Fruit fly (Drosophila melanogaster) whole organism, embryonic: ENCODE data around the gene CG43796.

Experiments
- ATbp ChIP-seq: fragments of 200-800 bp; sonication (Bioruptor generic); optimal IDR thresholded peaks from 2 replicates; lab custom pipeline; 2017; ENCODE audit warnings: missing biosample characterization, mild to moderate bottlenecking, missing genetic modification characterization, missing genetic modification reagents
- Atf3 ChIP-seq: fragments of 200-800 bp; sonication (Bioruptor generic); optimal IDR thresholded peaks from 3 replicates; lab custom pipeline; 2016; ENCODE audit warnings: missing biosample characterization, missing genetic modification characterization
- Bteb2 ChIP-seq: fragments of 200-800 bp; sonication (Bioruptor generic); optimal IDR thresholded peaks from 2 replicates; lab custom pipeline; 2016; ENCODE audit warnings: missing biosample characterization, missing genetic modification characterization
- C15 ChIP-seq: fragments of 200-800 bp; sonication (Bioruptor generic); IDR thresholded peaks from 3 replicates; pipeline ENCODE4 v1.3.6; 2022; ENCODE audit warnings: missing biosample characterization, missing genetic modification characterization
- CG10274 ChIP-seq: fragments of 200-800 bp; sonication (Bioruptor generic); optimal IDR thresholded peaks from 3 replicates; lab custom pipeline; 2017; ENCODE audit warnings: missing biosample characterization, mild to moderate bottlenecking, missing genetic modification characterization
- CG10431 ChIP-seq: fragments of 200-800 bp; sonication (Bioruptor generic); optimal IDR thresholded peaks from 3 replicates; lab custom pipeline; 2018; ENCODE audit warnings: missing biosample characterization, mild to moderate bottlenecking, missing genetic modification characterization
- CG10979 ChIP-seq: fragments of 200-800 bp; sonication (Bioruptor generic); optimal IDR thresholded peaks from 2 replicates; lab custom pipeline; 2018; ENCODE audit warnings: missing biosample characterization, mild to moderate bottlenecking, missing genetic modification characterization, moderate library complexity
- CG11093 ChIP-seq: fragments of 200-800 bp; sonication (Bioruptor generic); IDR thresholded peaks from 3 replicates; pipeline ENCODE4 v1.3.6; 2022; ENCODE audit warnings: missing biosample characterization, missing genetic modification characterization
- CG11247 ChIP-seq: fragments of 200-800 bp; sonication (Bioruptor generic); IDR thresholded peaks from 2 replicates; pipeline ENCODE4 v1.3.6; 2022; ENCODE audit warnings: missing biosample characterization, missing genetic modification characterization
- CG11560 ChIP-seq: fragments of 200-800 bp; sonication (Bioruptor generic); IDR thresholded peaks from 3 replicates; pipeline ENCODE4 v1.3.6; 2022; ENCODE audit warnings: missing biosample characterization, missing genetic modification characterization
- CG13894 ChIP-seq: fragments of 200-800 bp; sonication (Bioruptor generic); optimal IDR thresholded peaks from 3 replicates; lab custom pipeline; 2018; ENCODE audit warnings: missing biosample characterization, mild to moderate bottlenecking, missing genetic modification characterization, moderate library complexity
- CG15011 ChIP-seq: fragments of 200-800 bp; sonication (Bioruptor generic); optimal IDR thresholded peaks from 3 replicates; lab custom pipeline; 2018; ENCODE audit warnings: missing biosample characterization, mild to moderate bottlenecking, missing genetic modification characterization
- CG15514 ChIP-seq: fragments of 200-800 bp; sonication (Bioruptor generic); optimal IDR thresholded peaks from 3 replicates; lab custom pipeline; 2017; ENCODE audit warnings: missing biosample characterization, missing genetic modification characterization, mild to moderate bottlenecking, moderate library complexity, missing genetic modification reagents
- CG16815 ChIP-seq: fragments of 200-800 bp; sonication (Bioruptor generic); optimal IDR thresholded peaks from 3 replicates; lab custom pipeline; 2017; ENCODE audit warnings: missing biosample characterization, mild to moderate bottlenecking, missing genetic modification characterization
- CG1792 ChIP-seq: fragments of 200-800 bp; sonication (Bioruptor generic); optimal IDR thresholded peaks from 2 replicates; lab custom pipeline; 2016; ENCODE audit warnings: missing biosample characterization, missing genetic modification characterization
- CG18764 ChIP-seq: fragments of 200-800 bp; sonication (Bioruptor generic); optimal IDR thresholded peaks from 3 replicates; lab custom pipeline; 2016; ENCODE audit warnings: missing biosample characterization, missing genetic modification characterization
- CG3163 ChIP-seq: fragments of 200-800 bp; sonication (Bioruptor generic); optimal IDR thresholded peaks from 3 replicates; lab custom pipeline; 2016; ENCODE audit warnings: missing biosample characterization, missing genetic modification characterization
- CG32767 ChIP-seq: fragments of 200-800 bp; sonication (Bioruptor generic); IDR thresholded peaks from 2 replicates; pipeline ENCODE4 v1.3.6; 2022; ENCODE audit warnings: missing biosample characterization, missing genetic modification characterization
- CG3995 ChIP-seq: fragments of 200-800 bp; sonication (Bioruptor generic); optimal IDR thresholded peaks from 3 replicates; lab custom pipeline; 2016; ENCODE audit warnings: missing biosample characterization, missing genetic modification characterization
- CG4404 ChIP-seq: fragments of 200-800 bp; sonication (Bioruptor generic); IDR thresholded peaks from 2 replicates; pipeline ENCODE4 v1.3.6; 2022; ENCODE audit warnings: missing biosample characterization, missing genetic modification characterization
- CG5245 ChIP-seq: fragments of 200-800 bp; sonication (Bioruptor generic); optimal IDR thresholded peaks from 3 replicates; lab custom pipeline; 2016; ENCODE audit warnings: missing biosample characterization, missing genetic modification characterization
- CG6813 ChIP-seq: fragments of 200-800 bp; sonication (Bioruptor generic); optimal IDR thresholded peaks from 2 replicates; lab custom pipeline; 2017; ENCODE audit warnings: missing biosample characterization, missing genetic modification characterization, mild to moderate bottlenecking, moderate library complexity, missing genetic modification reagents
- CG7839 ChIP-seq: fragments of 200-800 bp; sonication (Bioruptor generic); optimal IDR thresholded peaks from 3 replicates; lab custom pipeline; 2018; ENCODE audit warnings: missing biosample characterization, mild to moderate bottlenecking, missing genetic modification characterization, moderate library complexity
- CG8359 ChIP-seq: fragments of 200-800 bp; sonication (Bioruptor generic); optimal IDR thresholded peaks from 2 replicates; lab custom pipeline; 2017; ENCODE audit warnings: missing biosample characterization, mild to moderate bottlenecking, missing genetic modification characterization, borderline replicate concordance
- CG9437 ChIP-seq: fragments of 200-800 bp; sonication (Bioruptor generic); optimal IDR thresholded peaks from 2 replicates; lab custom pipeline; 2018; ENCODE audit warnings: missing biosample characterization, mild to moderate bottlenecking, missing genetic modification characterization
- Dad ChIP-seq: fragments of 200-800 bp; sonication (Bioruptor generic); optimal IDR thresholded peaks from 3 replicates; lab custom pipeline; 2016; ENCODE audit warnings: missing biosample characterization, missing genetic modification characterization
- Dfd ChIP-seq, 2 experiments: fragments of >200 bp; optimal IDR thresholded peaks; 2 replicates each; lab custom pipeline; 2017; ENCODE audit warnings: missing biosample characterization in 2 of 2, missing genetic modification characterization in 2 of 2
- Ets97D ChIP-seq: fragments of 200-800 bp; sonication (Bioruptor generic); optimal IDR thresholded peaks from 3 replicates; lab custom pipeline; 2016; ENCODE audit warnings: missing biosample characterization, missing genetic modification characterization
- Gsc ChIP-seq: fragments of 200-800 bp; sonication (Bioruptor generic); IDR thresholded peaks from 2 replicates; pipeline ENCODE4 v1.3.6; 2022; ENCODE audit warnings: missing biosample characterization, missing genetic modification characterization
- Hr51 ChIP-seq, 2 experiments: fragments of 200-800 bp; sonication (Bioruptor generic); optimal IDR thresholded peaks; 2 replicates in 1 of 2; 3 replicates in 1 of 2; lab custom pipeline; 2016 to 2018; ENCODE audit warnings: missing biosample characterization in 2 of 2, missing genetic modification characterization in 2 of 2, mild to moderate bottlenecking in 1 of 2, moderate library complexity in 1 of 2
- Hsf ChIP-seq: fragments of 200-800 bp; sonication (Bioruptor generic); optimal IDR thresholded peaks from 3 replicates; lab custom pipeline; 2016; ENCODE audit warnings: missing biosample characterization, missing genetic modification characterization
- Mrtf ChIP-seq: fragments of 200-800 bp; sonication (Bioruptor generic); IDR thresholded peaks from 3 replicates; pipeline ENCODE4 v1.3.6; 2022; ENCODE audit warnings: missing biosample characterization, missing genetic modification characterization
- Pdp1 ChIP-seq, 2 experiments: fragments of 200-800 bp; sonication (Bioruptor generic); optimal IDR thresholded peaks; 3 replicates each; lab custom pipeline; 2016; ENCODE audit warnings: missing biosample characterization in 2 of 2, missing genetic modification characterization in 2 of 2, mild to moderate bottlenecking in 1 of 2, moderate library complexity in 1 of 2
- Vsx1 ChIP-seq: fragments of 200-800 bp; sonication (Bioruptor generic); optimal IDR thresholded peaks from 2 replicates; lab custom pipeline; 2017; ENCODE audit warnings: missing biosample characterization, mild to moderate bottlenecking, missing genetic modification characterization, missing genetic modification reagents
- chm ChIP-seq: fragments of 200-800 bp; sonication (Bioruptor generic); IDR thresholded peaks from 2 replicates; pipeline ENCODE4 v1.3.6; 2022; ENCODE audit warnings: missing biosample characterization, missing genetic modification characterization
- dan ChIP-seq: fragments of 200-800 bp; sonication (Bioruptor generic); IDR thresholded peaks from 2 replicates; pipeline ENCODE4 v1.3.6; 2022; ENCODE audit warnings: missing biosample characterization, missing genetic modification characterization
- fd64A ChIP-seq: fragments of 200-800 bp; sonication (Bioruptor generic); optimal IDR thresholded peaks from 3 replicates; lab custom pipeline; 2018; ENCODE audit warnings: missing biosample characterization, mild to moderate bottlenecking, missing genetic modification characterization
- gcm ChIP-seq: fragments of 200-800 bp; sonication (Bioruptor generic); optimal IDR thresholded peaks from 2 replicates; lab custom pipeline; 2019; ENCODE audit warnings: missing biosample characterization, mild to moderate bottlenecking, missing genetic modification characterization, moderate library complexity
- gsb ChIP-seq: fragments of 200-800 bp; sonication (Bioruptor generic); IDR thresholded peaks from 2 replicates; pipeline ENCODE4 v1.3.6; 2022; ENCODE audit warnings: missing biosample characterization, missing genetic modification characterization
- gsb-n ChIP-seq: fragments of 200-800 bp; sonication (Bioruptor generic); optimal IDR thresholded peaks from 3 replicates; lab custom pipeline; 2018; ENCODE audit warnings: missing biosample characterization, mild to moderate bottlenecking, missing genetic modification characterization
- klu ChIP-seq: fragments of 200-800 bp; sonication (Bioruptor generic); IDR thresholded peaks from 2 replicates; pipeline ENCODE4 v1.3.6; 2022; ENCODE audit warnings: missing biosample characterization, missing genetic modification characterization
- lola ChIP-seq, 3 experiments: fragments of >200 bp in 2 of 3; fragments of 200-800 bp in 1 of 3; sonication (Bioruptor generic) in 1 of 3; optimal IDR thresholded peaks; 2 replicates each; lab custom pipeline; 2017 to 2019; ENCODE audit warnings: missing biosample characterization in 3 of 3, missing genetic modification characterization in 3 of 3, mild to moderate bottlenecking in 1 of 3, moderate library complexity in 1 of 3
- pzg ChIP-seq: fragments of 200-800 bp; sonication (Bioruptor generic); optimal IDR thresholded peaks from 3 replicates; lab custom pipeline; 2018; ENCODE audit warnings: missing biosample characterization, mild to moderate bottlenecking, missing genetic modification characterization, moderate library complexity
- sc ChIP-seq, 3 experiments: fragments of >200 bp in 2 of 3; fragments of 200-800 bp in 1 of 3; sonication (Bioruptor generic) in 1 of 3; optimal IDR thresholded peaks; 2 replicates in 2 of 3; 3 replicates in 1 of 3; lab custom pipeline; 2017; ENCODE audit warnings: mild to moderate bottlenecking in 1 of 3, missing biosample characterization in 1 of 3, missing genetic modification characterization in 1 of 3, missing genetic modification reagents in 1 of 3
- slbo ChIP-seq: fragments of 200-800 bp; sonication (Bioruptor generic); IDR thresholded peaks from 2 replicates; pipeline ENCODE4 v1.3.6; 2022; ENCODE audit warnings: missing biosample characterization, missing genetic modification characterization
- sob ChIP-seq: fragments of 200-800 bp; sonication (Bioruptor generic); IDR thresholded peaks from 2 replicates; pipeline ENCODE4 v1.3.6; 2022; ENCODE audit warnings: missing biosample characterization, missing genetic modification characterization
- tin ChIP-seq: fragments of 200-800 bp; sonication (Bioruptor generic); optimal IDR thresholded peaks from 3 replicates; lab custom pipeline; 2016; ENCODE audit warnings: missing biosample characterization, missing genetic modification characterization

CG43796 gene

DNA sequence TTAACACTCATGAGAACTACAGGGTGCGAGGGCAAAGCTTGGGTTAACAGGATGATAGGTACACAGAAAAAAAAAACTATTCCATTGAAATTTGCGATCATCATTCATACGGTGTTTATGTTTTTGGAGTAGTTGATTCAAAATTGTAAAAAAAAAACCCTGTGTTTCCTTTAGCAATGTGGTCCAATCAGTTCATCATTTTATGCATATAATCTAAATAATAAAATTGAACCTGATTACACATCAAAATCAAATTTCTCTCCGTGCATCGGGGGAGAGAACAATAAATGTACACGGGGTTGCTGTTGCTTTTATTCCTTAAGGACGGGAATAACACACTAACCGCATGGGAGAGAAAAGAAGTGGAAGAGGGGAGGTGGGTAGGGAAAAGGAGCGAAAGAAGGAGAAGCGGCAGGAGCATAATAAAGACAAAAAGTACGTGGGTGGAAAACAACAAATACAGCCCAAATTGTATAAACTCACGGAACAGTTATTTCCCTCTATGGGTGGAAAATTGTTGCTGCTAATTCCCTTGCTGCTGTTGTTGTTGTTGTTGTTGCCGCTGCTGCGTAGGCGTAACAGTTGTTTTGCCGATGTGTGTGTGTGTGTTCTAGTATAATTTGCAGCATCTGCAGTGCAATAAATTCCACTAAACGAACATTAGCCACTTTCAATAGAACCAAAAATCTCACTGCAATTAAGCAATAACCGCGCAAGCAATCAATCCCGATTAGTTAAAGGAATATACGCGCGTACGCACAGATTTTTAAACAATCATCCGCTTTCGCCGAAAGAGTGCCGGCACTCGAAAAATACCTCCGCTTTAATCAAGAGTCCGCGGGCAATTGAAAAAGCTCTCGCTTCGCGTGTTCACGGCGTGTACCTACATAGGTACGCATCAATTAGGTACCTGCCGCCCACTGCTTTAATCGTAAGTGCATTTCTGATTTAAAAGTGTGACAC is 18.7 kb upstream of the CG43796 start, which contains the start of gene Agpat2 (continued):
- TF ChIP-seq CG7839 (tag; lab: Kevin White, UChicago) (peak; percentile 90), CG6813 (GFP tag; lab: Kevin White, UChicago) (peak; percentile 88), tin (peak; percentile 81), CG32767 (GFP tag; lab: Robert Waterston, UW) (peak; percentile 63; the same call in 1 of the 2 replicates), Dfd (GFP tag; optimal IDR thresholded peaks at IDR 0.05; lab: Kevin White, UChicago) (no peak), gsb-n (peak; percentile 86), CG18764 (GFP tag; lab: Kevin White, UChicago) (peak; percentile 65), lola (GFP tag; optimal IDR thresholded peaks at IDR 0.05; lab: Kevin White, UChicago) (peak in 1 of 3 experiments; percentile 86), CG3163 (GFP tag; lab: Kevin White, UChicago) (peak; percentile 24), CG15011 (peak; percentile 59), C15 (GFP tag; lab: Robert Waterston, UW) (0 out of 3 replicates have a peak, but pooled peaks have one; percentile 30), CG11093 (GFP tag; lab: Robert Waterston, UW) (peak; percentile 45; the same call in 1 of the 3 replicates), Dad (peak; percentile 75), sc (optimal IDR thresholded peaks at IDR 0.05; lab: Kevin White, UChicago) (no peak), sc (GFP tag; optimal IDR thresholded peaks at IDR 0.05; lab: Kevin White, UChicago) (peak; percentile 80), Pdp1 (GFP tag; optimal IDR thresholded peaks at IDR 0.05; lab: Kevin White, UChicago) (peak; percentile 68 to 78), CG13894 (tag; lab: Kevin White, UChicago) (peak; percentile 78), CG10431 (GFP tag; lab: Kevin White, UChicago) (peak; percentile 57), Gsc (GFP tag; lab: Robert Waterston, UW) (no peak), Atf3 (GFP tag; lab: Kevin White, UChicago) (peak; percentile 59), CG15514 (GFP tag; lab: Kevin White, UChicago) (peak; percentile 67), gcm (peak; percentile 83), Vsx1 (GFP tag; lab: Kevin White, UChicago) (peak; percentile 48), CG8359 (GFP tag; lab: Kevin White, UChicago) (peak; percentile 70), Hr51 (GFP tag; optimal IDR thresholded peaks at IDR 0.05; lab: Kevin White, UChicago) (peak; percentile 66 to 89), CG9437 (peak; percentile 61), CG5245 (GFP tag; lab: Kevin White, UChicago) (peak; percentile 67), gsb (GFP tag; lab: Robert Waterston, UW) (no peak; the same call in 1 of the 2 replicates), CG10274 (peak; percentile 34), CG4404 (peak; percentile 58), Hsf (peak; percentile 86), ATbp (GFP tag; lab: Kevin White, UChicago) (peak; percentile 82), Mrtf (peak; percentile 78; the same call in 2 of the 3 replicates), pzg (no peak), CG11247 (GFP tag; lab: Robert Waterston, UW) (peak; percentile 59), CG3995 (GFP tag; lab: Kevin White, UChicago) (peak; percentile 25), slbo (peak; percentile 82), dan (GFP tag; lab: Robert Waterston, UW) (no peak), CG10979 (tag; lab: Kevin White, UChicago) (peak; percentile 89), Bteb2 (GFP tag; lab: Kevin White, UChicago) (peak; percentile 71), CG1792 (GFP tag; lab: Kevin White, UChicago) (peak; percentile 49), fd64A (GFP tag; lab: Kevin White, UChicago) (peak; percentile 38), CG16815 (GFP tag; lab: Kevin White, UChicago) (peak; percentile 69), CG11560 (tag; lab: Robert Waterston, UW) (peak; percentile 59; the same call in 2 of the 3 replicates), chm (GFP tag; lab: Robert Waterston, UW) (peak; percentile 65), Ets97D (GFP tag; lab: Kevin White, UChicago) (peak; percentile 60), klu (GFP tag; lab: Robert Waterston, UW) (no peak; the same call in 1 of the 2 replicates), sob (GFP tag; lab: Robert Waterston, UW) (peak; percentile 76)
